Worm (Caenorhabditis elegans): ENCODE data around the gene C27A7.8.

- TF ChIP-seq unc-130 (GFP tag; optimal IDR thresholded peaks at IDR 0.05) (no peak), dpl-1 (GFP tag; optimal IDR thresholded peaks at IDR 0.05) (no peak), tbp1 (GFP tag; optimal IDR thresholded peaks at IDR 0.05) (no peak), repo-1 (tag; optimal IDR thresholded peaks at IDR 0.05) (no peak), let-526 (GFP tag; IDR thresholded peaks at IDR 0.05) (no peak), pha-4 (tag; optimal IDR thresholded peaks at IDR 0.05) (no peak), pbrm-1 (GFP tag; IDR thresholded peaks at IDR 0.05) (no peak), ama-1 (optimal IDR thresholded peaks at IDR 0.05) (no peak), ama-1 (GFP tag; optimal IDR thresholded peaks at IDR 0.05) (no peak)
Measured at ce11 chrV:12121274-12121673, 31.7 kb upstream of the C27A7.8 start, which contains the start of gene C13C4.6.
